Fruit fly (Drosophila melanogaster): ENCODE data around the gene Oatp33Eb.

DNA sequence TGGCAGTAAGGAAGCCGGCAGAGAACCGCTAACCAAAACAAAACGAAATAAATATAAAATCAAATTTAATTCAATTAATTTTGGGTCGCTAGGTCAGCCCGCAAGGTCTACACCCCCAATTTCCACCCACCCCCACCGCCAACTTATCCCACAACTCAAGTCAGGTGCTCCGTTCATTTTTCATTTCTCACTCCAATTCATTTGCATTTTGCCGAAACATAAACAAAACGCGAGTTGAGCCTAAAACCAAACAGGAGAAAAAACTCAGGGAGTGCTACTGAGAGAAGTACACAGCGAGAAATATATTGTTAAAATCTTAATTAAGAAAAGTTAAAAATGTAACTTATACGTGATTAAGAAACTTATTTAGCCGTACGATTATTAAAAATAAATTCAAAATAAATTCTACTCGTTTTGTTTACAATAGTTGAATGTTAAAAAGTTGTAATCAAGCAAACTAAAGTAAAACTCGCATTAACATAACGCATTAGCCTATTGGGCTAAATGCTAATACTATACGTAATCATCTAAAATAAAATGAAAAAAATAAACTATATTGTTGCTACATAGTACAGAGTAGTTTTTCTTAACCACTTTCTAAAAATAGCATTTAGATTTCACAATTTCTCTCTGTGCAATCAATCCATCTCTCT is 32.7 kb upstream of the Oatp33Eb start:
- no peak for TF ChIP-seq CG12605 (GFP tag; IDR thresholded peaks at IDR 0.05)
- no peak for TF ChIP-seq EcR (GFP tag; optimal IDR thresholded peaks at IDR 0.05)
- no peak for TF ChIP-seq Pif1A (GFP tag; optimal IDR thresholded peaks at IDR 0.05)
- TF ChIP-seq Ets98B (GFP tag; IDR thresholded peaks at IDR 0.05): no peak

Data from whole organism, pupa.